Fruit fly (Drosophila melanogaster) whole organism, embryonic: ENCODE results near the gene CG17764.

ENCODE experiments used
- Abd-B ChIP-seq: fragments of 200-800 bp; sonication (Bioruptor generic); optimal IDR thresholded peaks from 2 replicates; lab custom pipeline; 2018; ENCODE audit warnings: missing biosample characterization, mild to moderate bottlenecking, missing genetic modification characterization, moderate library complexity
- Blimp-1 ChIP-seq: fragments of 200-800 bp; sonication (Bioruptor generic); optimal IDR thresholded peaks from 3 replicates; lab custom pipeline; 2018; ENCODE audit warnings: missing biosample characterization, missing genetic modification characterization, mild to moderate bottlenecking, moderate library complexity, missing genetic modification reagents
- CG10431 ChIP-seq: fragments of 200-800 bp; sonication (Bioruptor generic); optimal IDR thresholded peaks from 3 replicates; lab custom pipeline; 2018; ENCODE audit warnings: missing biosample characterization, mild to moderate bottlenecking, missing genetic modification characterization
- CG10462 ChIP-seq: fragments of 200-800 bp; sonication (Bioruptor generic); optimal IDR thresholded peaks from 2 replicates; lab custom pipeline; 2016; ENCODE audit warnings: missing biosample characterization, missing genetic modification characterization
- CG10959 ChIP-seq: fragments of 200-800 bp; sonication (Bioruptor generic); IDR thresholded peaks from 2 replicates; pipeline ENCODE4 v1.3.6; 2022; ENCODE audit warnings: missing biosample characterization, missing genetic modification characterization
- CG11504 ChIP-seq: fragments of 200-800 bp; sonication (Bioruptor generic); optimal IDR thresholded peaks from 3 replicates; lab custom pipeline; 2019; ENCODE audit warnings: missing biosample characterization, mild to moderate bottlenecking, missing genetic modification characterization, moderate library complexity
- CG13287 ChIP-seq: fragments of 200-800 bp; sonication (Bioruptor generic); IDR thresholded peaks from 2 replicates; pipeline ENCODE4 v1.3.6; 2022; ENCODE audit warnings: missing biosample characterization, missing genetic modification characterization; ENCODE audit not compliant: partially characterized antibody
- CG15601 ChIP-seq: fragments of 200-800 bp; sonication (Bioruptor generic); optimal IDR thresholded peaks from 3 replicates; lab custom pipeline; 2019; ENCODE audit warnings: missing biosample characterization, mild to moderate bottlenecking, missing genetic modification characterization, moderate library complexity
- CG16863 ChIP-seq: fragments of 200-800 bp; sonication (Bioruptor generic); optimal IDR thresholded peaks from 3 replicates; lab custom pipeline; 2016; ENCODE audit warnings: missing biosample characterization, missing genetic modification characterization
- CG17186 ChIP-seq: fragments of 200-800 bp; sonication (Bioruptor generic); optimal IDR thresholded peaks from 3 replicates; lab custom pipeline; 2017; ENCODE audit warnings: missing biosample characterization, missing genetic modification reagents, missing genetic modification characterization
- CG17385 ChIP-seq: fragments of 200-800 bp; sonication (Bioruptor generic); optimal IDR thresholded peaks from 3 replicates; lab custom pipeline; 2018; ENCODE audit warnings: missing biosample characterization, mild to moderate bottlenecking, missing genetic modification characterization
- CG17612 ChIP-seq: fragments of 200-800 bp; sonication (Bioruptor generic); IDR thresholded peaks from 2 replicates; pipeline ENCODE4 v1.3.6; 2022; ENCODE audit warnings: missing biosample characterization, missing genetic modification characterization
- CG32532 ChIP-seq: fragments of 200-800 bp; sonication (Bioruptor generic); IDR thresholded peaks from 2 replicates; pipeline ENCODE4 v1.3.6; 2022; ENCODE audit warnings: missing biosample characterization, missing genetic modification characterization
- CG32772 ChIP-seq: fragments of 200-800 bp; sonication (Bioruptor generic); IDR thresholded peaks from 2 replicates; pipeline ENCODE4 v1.3.6; 2022; ENCODE audit warnings: missing biosample characterization, missing genetic modification characterization
- CG34376 ChIP-seq: fragments of 200-800 bp; sonication (Bioruptor generic); optimal IDR thresholded peaks from 2 replicates; lab custom pipeline; 2018; ENCODE audit warnings: missing biosample characterization, mild to moderate bottlenecking, missing genetic modification characterization
- CG3847 ChIP-seq: fragments of 200-800 bp; sonication (Bioruptor generic); IDR thresholded peaks from 2 replicates; pipeline ENCODE4 v1.3.6; 2022; ENCODE audit warnings: missing biosample characterization, missing genetic modification characterization
- CG7963 ChIP-seq: fragments of 200-800 bp; sonication (Bioruptor generic); IDR thresholded peaks from 3 replicates; pipeline ENCODE4 v1.3.6; 2022; ENCODE audit warnings: missing biosample characterization, missing genetic modification characterization; ENCODE audit not compliant: partially characterized antibody
- CG8290 ChIP-seq, 3 experiments: fragments of 200-800 bp; sonication (Bioruptor generic); optimal IDR thresholded peaks; 2 replicates each; lab custom pipeline; 2016 to 2019; ENCODE audit warnings: missing biosample characterization in 3 of 3, missing genetic modification characterization in 3 of 3, mild to moderate bottlenecking in 2 of 3, moderate library complexity in 1 of 3
- Dll ChIP-seq: fragments of 200-800 bp; sonication (Bioruptor generic); IDR thresholded peaks from 4 replicates; pipeline ENCODE4 v1.3.6; 2022; ENCODE audit warnings: missing biosample characterization, missing genetic modification characterization; ENCODE audit not compliant: partially characterized antibody
- H2.0 ChIP-seq: fragments of 200-800 bp; sonication (Bioruptor generic); IDR thresholded peaks from 2 replicates; pipeline ENCODE4 v1.3.6; 2022; ENCODE audit warnings: missing biosample characterization, missing genetic modification characterization
- HLH4C ChIP-seq: fragments of 200-800 bp; sonication (Bioruptor generic); IDR thresholded peaks from 3 replicates; pipeline ENCODE4 v1.3.6; 2022; ENCODE audit warnings: missing biosample characterization, missing genetic modification characterization; ENCODE audit not compliant: partially characterized antibody
- Hand ChIP-seq: fragments of 200-800 bp; sonication (Bioruptor generic); optimal IDR thresholded peaks from 2 replicates; lab custom pipeline; 2017; ENCODE audit warnings: mild to moderate bottlenecking, missing biosample characterization, missing genetic modification reagents, missing genetic modification characterization
- Hmr ChIP-seq: fragments of 200-800 bp; sonication (Bioruptor generic); optimal IDR thresholded peaks from 3 replicates; lab custom pipeline; 2017; ENCODE audit warnings: mild to moderate bottlenecking, missing biosample characterization, missing genetic modification reagents, missing genetic modification characterization
- Neu2 ChIP-seq: fragments of 200-800 bp; sonication (Bioruptor generic); optimal IDR thresholded peaks from 3 replicates; lab custom pipeline; 2016; ENCODE audit warnings: missing biosample characterization, missing genetic modification characterization, borderline replicate concordance
- NfI ChIP-seq: fragments of 200-800 bp; sonication (Bioruptor generic); optimal IDR thresholded peaks from 3 replicates; lab custom pipeline; 2018; ENCODE audit warnings: missing biosample characterization, mild to moderate bottlenecking, missing genetic modification characterization, moderate library complexity
- Trl ChIP-seq, 3 experiments: fragments of >200 bp in 2 of 3; fragments of 200-800 bp in 1 of 3; sonication (Bioruptor generic) in 1 of 3; optimal IDR thresholded peaks; 2 replicates in 1 of 3; 3 replicates in 2 of 3; lab custom pipeline; 2016 to 2017; ENCODE audit warnings: missing biosample characterization in 1 of 3, missing genetic modification characterization in 1 of 3
- Xbp1 ChIP-seq: fragments of 200-800 bp; sonication (Bioruptor generic); optimal IDR thresholded peaks from 3 replicates; lab custom pipeline; 2016; ENCODE audit warnings: missing biosample characterization, mild to moderate bottlenecking, missing genetic modification characterization
- abd-A ChIP-seq: fragments of 200-800 bp; sonication (Bioruptor generic); optimal IDR thresholded peaks from 3 replicates; lab custom pipeline; 2019; ENCODE audit warnings: missing biosample characterization, mild to moderate bottlenecking, missing genetic modification characterization, moderate library complexity
- az2 ChIP-seq: fragments of 200-800 bp; sonication (Bioruptor generic); optimal IDR thresholded peaks from 3 replicates; lab custom pipeline; 2016; ENCODE audit warnings: missing biosample characterization, missing genetic modification characterization
- cad ChIP-seq: fragments of >200 bp; optimal IDR thresholded peaks from 2 replicates; lab custom pipeline; 2017; ENCODE audit warnings: missing biosample characterization, missing genetic modification characterization
- cas ChIP-seq: fragments of 200-800 bp; sonication (Bioruptor generic); IDR thresholded peaks from 2 replicates; pipeline ENCODE4 v1.3.6; 2022; ENCODE audit warnings: missing biosample characterization, missing genetic modification characterization
- cwo ChIP-seq: fragments of 200-800 bp; sonication (Bioruptor generic); optimal IDR thresholded peaks from 3 replicates; lab custom pipeline; 2017; ENCODE audit warnings: missing biosample characterization, missing genetic modification characterization, mild to moderate bottlenecking, moderate library complexity, missing genetic modification reagents
- dati ChIP-seq: fragments of 200-800 bp; sonication (Bioruptor generic); IDR thresholded peaks from 2 replicates; pipeline ENCODE4 v1.3.6; 2022; ENCODE audit warnings: missing biosample characterization, missing genetic modification characterization
- disco-r ChIP-seq: fragments of 200-800 bp; sonication (Bioruptor generic); optimal IDR thresholded peaks from 2 replicates; lab custom pipeline; 2016; ENCODE audit warnings: missing biosample characterization, missing genetic modification characterization
- gcm2 ChIP-seq: fragments of 200-800 bp; sonication (Bioruptor generic); optimal IDR thresholded peaks from 2 replicates; lab custom pipeline; 2016; ENCODE audit warnings: missing biosample characterization, missing genetic modification characterization
- gt ChIP-seq: fragments of 200-800 bp; sonication (Bioruptor generic); IDR thresholded peaks from 2 replicates; pipeline ENCODE4 v1.3.6; 2022; ENCODE audit warnings: missing biosample characterization, missing genetic modification characterization
- her ChIP-seq: fragments of 200-800 bp; sonication (Bioruptor generic); optimal IDR thresholded peaks from 2 replicates; lab custom pipeline; 2016; ENCODE audit warnings: missing biosample characterization, missing genetic modification characterization
- hth ChIP-seq: fragments of >200 bp; optimal IDR thresholded peaks from 2 replicates; lab custom pipeline; 2017; ENCODE audit warnings: inconsistent platforms
- jigr1 ChIP-seq: fragments of 200-800 bp; sonication (Bioruptor generic); IDR thresholded peaks from 3 replicates; pipeline ENCODE4 v1.3.6; 2022; ENCODE audit warnings: missing biosample characterization, missing genetic modification characterization
- mirr ChIP-seq: fragments of 200-800 bp; sonication (Bioruptor generic); optimal IDR thresholded peaks from 3 replicates; lab custom pipeline; 2018; ENCODE audit warnings: missing biosample characterization, mild to moderate bottlenecking, missing genetic modification characterization
- onecut ChIP-seq: fragments of 200-800 bp; sonication (Bioruptor generic); IDR thresholded peaks from 2 replicates; pipeline ENCODE4 v1.3.6; 2022; ENCODE audit warnings: missing biosample characterization, missing genetic modification characterization
- pum ChIP-seq: fragments of 200-800 bp; sonication (Bioruptor generic); optimal IDR thresholded peaks from 2 replicates; lab custom pipeline; 2016; ENCODE audit warnings: missing biosample characterization, missing genetic modification characterization
- salm ChIP-seq: fragments of 200-800 bp; sonication (Bioruptor generic); optimal IDR thresholded peaks from 2 replicates; lab custom pipeline; 2018; ENCODE audit warnings: missing biosample characterization, mild to moderate bottlenecking, missing genetic modification characterization
- sd ChIP-seq: fragments of 200-800 bp; sonication (Bioruptor generic); optimal IDR thresholded peaks from 3 replicates; lab custom pipeline; 2018; ENCODE audit warnings: missing biosample characterization, mild to moderate bottlenecking, missing genetic modification characterization, moderate library complexity
- sens ChIP-seq: fragments of 200-800 bp; sonication (Bioruptor generic); peaks from one replicate; lab custom pipeline; 2016; ENCODE audit warnings: missing biosample characterization, missing genetic modification characterization
- slou ChIP-seq: fragments of 200-800 bp; sonication (Bioruptor generic); optimal IDR thresholded peaks from 3 replicates; lab custom pipeline; 2016; ENCODE audit warnings: missing biosample characterization, missing genetic modification characterization
- slp2 ChIP-seq: fragments of 200-800 bp; sonication (Bioruptor generic); optimal IDR thresholded peaks from 2 replicates; lab custom pipeline; 2016; ENCODE audit warnings: missing biosample characterization, missing genetic modification characterization
- tin ChIP-seq: fragments of 200-800 bp; sonication (Bioruptor generic); optimal IDR thresholded peaks from 3 replicates; lab custom pipeline; 2016; ENCODE audit warnings: missing biosample characterization, missing genetic modification characterization
- trem ChIP-seq: fragments of 200-800 bp; optimal IDR thresholded peaks from 3 replicates; lab custom pipeline; 2019; ENCODE audit warnings: missing biosample characterization, mild to moderate bottlenecking, missing genetic modification characterization, moderate library complexity
- yki ChIP-seq: fragments of >200 bp; optimal IDR thresholded peaks from 3 replicates; lab custom pipeline; 2018
- zfh2 ChIP-seq: fragments of 200-800 bp; sonication (Bioruptor generic); optimal IDR thresholded peaks from 2 replicates; lab custom pipeline; 2016; ENCODE audit warnings: missing biosample characterization, missing genetic modification characterization

Gene CG17764

dm6 chrX:5339970-5340369 lies 32.8 kb upstream of the CG17764 start, which contains the start of gene SK (continued):
- TF ChIP-seq slou (no peak), CG3847 (GFP tag; lab: Robert Waterston, UW) (0 out of 2 replicates have a peak, but pooled peaks have one; percentile 21), dati (GFP tag; lab: Robert Waterston, UW) (no peak), CG17186 (no peak), Abd-B (GFP tag; lab: Kevin White, UChicago) (no peak), H2.0 (no peak), CG16863 (no peak), gcm2 (GFP tag; lab: Kevin White, UChicago) (no peak), CG8290 (GFP tag; optimal IDR thresholded peaks at IDR 0.05; lab: Kevin White, UChicago) (no peak), CG8290 (tag; optimal IDR thresholded peaks at IDR 0.05; lab: Kevin White, UChicago) (peak in 1 of 2 experiments; percentile 41), mirr (no peak), CG32532 (peak; percentile 48; the same call in 1 of the 2 replicates), zfh2 (no peak), Dll (GFP tag; lab: Robert Waterston, UW) (no peak), Trl (optimal IDR thresholded peaks at IDR 0.05; lab: Kevin White, UChicago) (peak; percentile 64 to 76), Trl (GFP tag; optimal IDR thresholded peaks at IDR 0.05; lab: Kevin White, UChicago) (no peak), gt (GFP tag; lab: Robert Waterston, UW) (no peak), slp2 (GFP tag; lab: Kevin White, UChicago) (no peak), salm (tag; lab: Kevin White, UChicago) (no peak), az2 (GFP tag; lab: Kevin White, UChicago) (no peak), yki (lab: Kevin White, UChicago) (peak; percentile 27), Hand (GFP tag; lab: Kevin White, UChicago) (no peak), CG34376 (GFP tag; lab: Kevin White, UChicago) (no peak), cwo (GFP tag; lab: Kevin White, UChicago) (no peak), Xbp1 (no peak), sd (tag; lab: Kevin White, UChicago) (no peak), cad (GFP tag; lab: Kevin White, UChicago) (no peak), tin (GFP tag; lab: Kevin White, UChicago) (no peak), NfI (GFP tag; lab: Kevin White, UChicago) (no peak), onecut (peak; percentile 30), sens (GFP tag; lab: Kevin White, UChicago) (peak; percentile 39), CG10431 (GFP tag; lab: Kevin White, UChicago) (no peak), Blimp-1 (GFP tag; lab: Kevin White, UChicago) (no peak), CG15601 (no peak), disco-r (no peak), Neu2 (GFP tag; lab: Kevin White, UChicago) (no peak), pum (GFP tag; lab: Kevin White, UChicago) (no peak), CG17612 (GFP tag; lab: Robert Waterston, UW) (no peak), hth (no peak), abd-A (tag; lab: Kevin White, UChicago) (peak; percentile 31), CG32772 (GFP tag; lab: Robert Waterston, UW) (no peak), jigr1 (GFP tag; lab: Robert Waterston, UW) (no peak), cas (no peak), her (GFP tag; lab: Kevin White, UChicago) (no peak), CG7963 (GFP tag; lab: Robert Waterston, UW) (no peak), CG11504 (peak; percentile 65), CG10959 (GFP tag; lab: Robert Waterston, UW) (no peak), HLH4C (0 out of 3 replicates have a peak, but pooled peaks have one; percentile 16), CG10462 (no peak), Hmr (GFP tag; lab: Kevin White, UChicago) (peak; percentile 2), CG13287 (GFP tag; lab: Robert Waterston, UW) (peak; percentile 26; the same call in 1 of the 2 replicates), trem (tag; lab: Kevin White, UChicago) (no peak), CG17385 (GFP tag; lab: Kevin White, UChicago) (peak; percentile 84)
